Worm (Caenorhabditis elegans) whole organism, L1 larva: ENCODE results near the gene eat-6.

Experiments
- C16A3.4 ChIP-seq: fragments of 150-350 bp; optimal IDR thresholded peaks from 2 replicates; lab custom pipeline; 2014; ENCODE audit warnings: missing biosample characterization, missing genetic modification characterization
- F16B12.6 ChIP-seq: fragments of 150-350 bp; optimal IDR thresholded peaks from 2 replicates; lab custom pipeline; 2014; ENCODE audit warnings: missing biosample characterization, missing genetic modification characterization
- Y116A8C.19 ChIP-seq: sonication (generic microtip); optimal IDR thresholded peaks from 2 replicates; lab custom pipeline; 2016; ENCODE audit warnings: missing compliant biosample characterization, missing genetic modification characterization, borderline replicate concordance
- aha-1 ChIP-seq: fragments of 150-350 bp; optimal IDR thresholded peaks from 2 replicates; lab custom pipeline; 2014; ENCODE audit warnings: missing biosample characterization, missing genetic modification characterization
- alr-1 ChIP-seq: fragments of 200-800 bp; sonication (Bioruptor generic); optimal IDR thresholded peaks from 2 replicates; lab custom pipeline; 2018; ENCODE audit warnings: borderline replicate concordance, mild to moderate bottlenecking, missing genetic modification characterization, missing compliant biosample characterization
- blmp-1 ChIP-seq: fragments of 150-350 bp; optimal IDR thresholded peaks from 2 replicates; lab custom pipeline; 2014; ENCODE audit warnings: missing biosample characterization, missing genetic modification characterization
- ceh-90 ChIP-seq: sonication (generic microtip); optimal IDR thresholded peaks from 2 replicates; lab custom pipeline; 2016; ENCODE audit warnings: missing genetic modification characterization, missing compliant biosample characterization
- dpl-1 ChIP-seq, 3 experiments: fragments of 150-350 bp in 2 of 3; sonication (generic microtip) in 1 of 3; optimal IDR thresholded peaks; 2 replicates each; lab custom pipeline; 2014 to 2017; ENCODE audit warnings: missing biosample characterization in 3 of 3, missing genetic modification characterization in 3 of 3, missing genetic modification reagents in 3 of 3
- dsc-1 ChIP-seq: sonication (generic microtip); optimal IDR thresholded peaks from 2 replicates; lab custom pipeline; 2016; ENCODE audit warnings: mild to moderate bottlenecking, missing genetic modification characterization, missing compliant biosample characterization
- egl-13 ChIP-seq: sonication (generic microtip); optimal IDR thresholded peaks from 2 replicates; lab custom pipeline; 2016; ENCODE audit warnings: missing genotype, missing genetic modification reagents, missing genetic modification characterization, missing compliant biosample characterization
- elt-3 ChIP-seq, 6 experiments: fragments of 150-350 bp in 1 of 6; sonication (generic microtip); optimal IDR thresholded peaks; 2 replicates each; lab custom pipeline; 2017 to 2018; ENCODE audit warnings: missing biosample characterization in 6 of 6, missing genetic modification characterization in 6 of 6, inconsistent platforms in 1 of 6
- ets-5 ChIP-seq: fragments of 200-800 bp; sonication (Bioruptor generic); IDR thresholded peaks from 2 replicates; pipeline ENCODE4 v1.3.6; 2022; ENCODE audit warnings: missing genetic modification characterization, missing compliant biosample characterization
- fkh-10 ChIP-seq: sonication (generic microtip); optimal IDR thresholded peaks from 2 replicates; lab custom pipeline; 2017; ENCODE audit warnings: missing biosample characterization, missing genetic modification reagents, missing genetic modification characterization
- fkh-8 ChIP-seq: sonication (generic microtip); optimal IDR thresholded peaks from 2 replicates; lab custom pipeline; 2016; ENCODE audit warnings: mild to moderate bottlenecking, missing genetic modification characterization, missing compliant biosample characterization
- grh-1 ChIP-seq: fragments of 200-800 bp; sonication (Bioruptor generic); IDR thresholded peaks from 2 replicates; pipeline ENCODE4 v1.3.6; 2022; ENCODE audit warnings: missing genetic modification reagents, missing genetic modification characterization, missing compliant biosample characterization
- hlh-17 ChIP-seq: fragments of 200-800 bp; sonication (Bioruptor generic); optimal IDR thresholded peaks from 2 replicates; lab custom pipeline; 2018; ENCODE audit warnings: missing genetic modification characterization, mild to moderate bottlenecking, missing compliant biosample characterization, moderate library complexity, borderline replicate concordance
- hlh-4 ChIP-seq: sonication (generic microtip); optimal IDR thresholded peaks from 2 replicates; lab custom pipeline; 2016; ENCODE audit warnings: mild to moderate bottlenecking, missing genetic modification characterization, missing compliant biosample characterization
- isw-1 ChIP-seq: fragments of 200-800 bp; sonication (Bioruptor generic); IDR thresholded peaks from 2 replicates; pipeline ENCODE4 v1.3.6; 2022; ENCODE audit warnings: missing genetic modification characterization, missing compliant biosample characterization
- jun-1 ChIP-seq: fragments of 150-350 bp; optimal IDR thresholded peaks from 2 replicates; lab custom pipeline; 2014; ENCODE audit warnings: missing biosample characterization, missing genetic modification reagents, missing genetic modification characterization
- lin-13 ChIP-seq: fragments of 150-350 bp; optimal IDR thresholded peaks from 2 replicates; lab custom pipeline; 2014; ENCODE audit warnings: missing biosample characterization, missing genetic modification reagents, missing genetic modification characterization
- lin-14 ChIP-seq: fragments of 200-800 bp; sonication (Bioruptor generic); optimal IDR thresholded peaks from 2 replicates; lab custom pipeline; 2018; ENCODE audit warnings: mild to moderate bottlenecking, missing genetic modification characterization, moderate library complexity, missing compliant biosample characterization
- lir-3 ChIP-seq: sonication (generic microtip); optimal IDR thresholded peaks from 2 replicates; lab custom pipeline; 2016; ENCODE audit warnings: mild to moderate bottlenecking, missing genetic modification characterization, moderate library complexity, missing compliant biosample characterization; ENCODE audit not compliant: poor library complexity
- mdl-1 ChIP-seq, 2 experiments: fragments of 150-350 bp; optimal IDR thresholded peaks; 2 replicates each; lab custom pipeline; 2014 to 2017; ENCODE audit warnings: missing biosample characterization in 2 of 2, missing genetic modification characterization in 2 of 2, inconsistent platforms in 1 of 2
- mep-1 ChIP-seq: fragments of 150-350 bp; optimal IDR thresholded peaks from 2 replicates; lab custom pipeline; 2014; ENCODE audit warnings: missing biosample characterization, missing genetic modification characterization
- nhr-12 ChIP-seq: sonication (generic microtip); optimal IDR thresholded peaks from 2 replicates; lab custom pipeline; 2017; ENCODE audit warnings: missing biosample characterization, missing genetic modification characterization
- nhr-237 ChIP-seq: fragments of 150-350 bp; optimal IDR thresholded peaks from 2 replicates; lab custom pipeline; 2014; ENCODE audit warnings: missing biosample characterization, missing genetic modification characterization
- nhr-28 ChIP-seq: fragments of 150-350 bp; optimal IDR thresholded peaks from 2 replicates; lab custom pipeline; 2014; ENCODE audit warnings: missing biosample characterization, missing genetic modification characterization
- nhr-47 ChIP-seq: sonication (generic microtip); optimal IDR thresholded peaks from 2 replicates; lab custom pipeline; 2016; ENCODE audit warnings: mild to moderate bottlenecking, missing genetic modification characterization, moderate library complexity, missing compliant biosample characterization
- nhr-85 ChIP-seq: sonication (generic microtip); peaks from one replicate; lab custom pipeline; 2016; ENCODE audit warnings: missing genetic modification characterization, inconsistent platforms, missing compliant biosample characterization
- pag-3 ChIP-seq: sonication (generic microtip); optimal IDR thresholded peaks from 2 replicates; lab custom pipeline; 2017; ENCODE audit warnings: missing genetic modification characterization, mild to moderate bottlenecking, missing compliant biosample characterization, antibody characterized with exemption, borderline replicate concordance; ENCODE audit not compliant: insufficient read depth
- pax-3 ChIP-seq: fragments of 200-800 bp; sonication (Bioruptor generic); optimal IDR thresholded peaks from 2 replicates; lab custom pipeline; 2018; ENCODE audit warnings: mild to moderate bottlenecking, missing genetic modification characterization, moderate library complexity, missing compliant biosample characterization
- skn-1 ChIP-seq: fragments of 150-350 bp; optimal IDR thresholded peaks from 2 replicates; lab custom pipeline; 2014; ENCODE audit warnings: missing biosample characterization, missing genetic modification characterization
- snpc-4 ChIP-seq: fragments of 150-350 bp; optimal IDR thresholded peaks from 2 replicates; lab custom pipeline; 2014; ENCODE audit warnings: missing biosample characterization, missing genetic modification characterization
- snu-23 ChIP-seq: sonication (generic microtip); optimal IDR thresholded peaks from 2 replicates; lab custom pipeline; 2016; ENCODE audit warnings: missing genetic modification characterization, missing compliant biosample characterization
- sox-4 ChIP-seq: sonication (generic microtip); optimal IDR thresholded peaks from 2 replicates; lab custom pipeline; 2016; ENCODE audit warnings: missing genetic modification characterization, missing compliant biosample characterization
- sptf-1 ChIP-seq: fragments of 150-350 bp; optimal IDR thresholded peaks from 2 replicates; lab custom pipeline; 2014; ENCODE audit warnings: missing biosample characterization, missing genetic modification characterization
- swsn-7 ChIP-seq: sonication (generic microtip); optimal IDR thresholded peaks from 2 replicates; lab custom pipeline; 2016; ENCODE audit warnings: missing genetic modification characterization, missing compliant biosample characterization
- tbx-2 ChIP-seq: sonication (generic microtip); optimal IDR thresholded peaks from 2 replicates; lab custom pipeline; 2016; ENCODE audit warnings: missing genetic modification characterization, missing compliant biosample characterization
- tlp-1 ChIP-seq: fragments of 150-350 bp; optimal IDR thresholded peaks from 2 replicates; lab custom pipeline; 2014; ENCODE audit warnings: missing biosample characterization, missing genetic modification characterization
- unc-130 ChIP-seq: fragments of 150-350 bp; optimal IDR thresholded peaks from 2 replicates; lab custom pipeline; 2017; ENCODE audit warnings: missing biosample characterization, missing genetic modification characterization, inconsistent platforms
- unc-30 ChIP-seq: sonication (generic microtip); optimal IDR thresholded peaks from 2 replicates; lab custom pipeline; 2017; ENCODE audit warnings: missing biosample characterization, missing genetic modification characterization
- unc-62 ChIP-seq: fragments of 150-350 bp; optimal IDR thresholded peaks from 2 replicates; lab custom pipeline; 2014; ENCODE audit warnings: missing biosample characterization, missing genetic modification reagents, missing genetic modification characterization
- unc-86 ChIP-seq: sonication (generic microtip); optimal IDR thresholded peaks from 2 replicates; lab custom pipeline; 2016; ENCODE audit warnings: missing genetic modification characterization, missing compliant biosample characterization
- unc-98 ChIP-seq: fragments of 200-800 bp; sonication (Bioruptor generic); IDR thresholded peaks from 2 replicates; pipeline ENCODE4 v1.3.6; 2022; ENCODE audit warnings: missing genetic modification characterization, missing compliant biosample characterization
- vab-15 ChIP-seq: sonication (generic microtip); optimal IDR thresholded peaks from 2 replicates; lab custom pipeline; 2017; ENCODE audit warnings: missing genotype, mild to moderate bottlenecking, missing genetic modification characterization, missing compliant biosample characterization
- xbp-1 ChIP-seq: sonication (generic microtip); optimal IDR thresholded peaks from 2 replicates; lab custom pipeline; 2016; ENCODE audit warnings: missing genetic modification characterization, missing compliant biosample characterization
- zag-1 ChIP-seq: fragments of 150-350 bp; optimal IDR thresholded peaks from 2 replicates; lab custom pipeline; 2014; ENCODE audit warnings: missing biosample characterization, missing genetic modification characterization
- ztf-11 ChIP-seq, 2 experiments: sonication (generic microtip); optimal IDR thresholded peaks; 2 replicates each; lab custom pipeline; 2016 to 2017; ENCODE audit warnings: missing genetic modification characterization in 2 of 2, missing biosample characterization in 1 of 2, missing compliant biosample characterization in 1 of 2

Gene eat-6

ce11 chrV:13082442-13083126 lies 47.2 kb downstream of the eat-6 start, which contains the start of gene C34B4.2 (continued):
- TF ChIP-seq ztf-11 (tag; optimal IDR thresholded peaks at IDR 0.05; lab: Kevin White, UChicago) (no peak), mdl-1 (tag; optimal IDR thresholded peaks at IDR 0.05; lab: Kevin White, UChicago) (peak in 1 of 2 experiments; percentile 79), isw-1 (GFP tag; lab: Robert Waterston, UW) (no peak), sptf-1 (tag; lab: Kevin White, UChicago) (no peak), nhr-237 (tag; lab: Kevin White, UChicago) (no peak), tbx-2 (tag; lab: Kevin White, UChicago) (peak; percentile 87), alr-1 (no peak), hlh-17 (GFP tag; lab: Kevin White, UChicago) (no peak), C16A3.4 (tag; lab: Kevin White, UChicago) (peak; percentile 35), unc-30 (tag; lab: Kevin White, UChicago) (no peak), lin-13 (GFP tag; lab: Kevin White, UChicago) (peak; percentile 49)

DNA sequence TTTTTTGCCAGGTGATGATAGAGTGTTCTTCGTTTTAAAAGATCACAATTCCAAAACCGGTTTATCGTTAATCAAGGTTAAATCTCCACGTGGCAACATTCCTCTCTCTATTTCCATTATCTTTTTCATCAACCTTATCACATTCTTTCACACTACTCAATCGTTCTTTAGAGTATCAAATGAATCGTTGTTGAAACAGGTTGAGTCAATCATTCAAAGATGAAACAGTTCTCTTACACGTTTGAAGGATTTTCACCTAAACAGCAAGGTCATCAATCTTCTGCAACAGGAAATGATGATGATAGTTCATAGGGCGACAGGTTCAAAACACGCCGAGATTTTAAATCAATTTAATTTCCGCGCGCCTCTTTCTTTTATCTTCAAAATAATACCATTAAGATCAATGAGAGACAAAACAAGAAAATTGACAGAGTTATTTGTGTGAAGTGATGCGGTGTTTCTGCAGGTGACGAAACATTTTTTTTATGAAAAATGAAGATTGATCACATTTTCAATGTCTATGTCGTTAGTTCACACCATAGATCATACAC lies 48.5 kb downstream of the eat-6 start:
- TF ChIP-seq ets-5 (GFP tag; lab: Robert Waterston, UW) (no peak), ceh-90 (tag; lab: Kevin White, UChicago) (no peak), nhr-12 (tag; lab: Kevin White, UChicago) (no peak), nhr-85 (tag; lab: Kevin White, UChicago) (peak; percentile 100), egl-13 (tag; lab: Kevin White, UChicago) (no peak), hlh-17 (GFP tag; lab: Kevin White, UChicago) (no peak), skn-1 (tag; lab: Kevin White, UChicago) (no peak), unc-130 (tag; lab: Kevin White, UChicago) (peak; percentile 6), fkh-10 (no peak), alr-1 (no peak), dsc-1 (no peak), lir-3 (peak; percentile 45), grh-1 (GFP tag; lab: Robert Waterston, UW) (peak; percentile 100), fkh-8 (no peak), pax-3 (no peak), sptf-1 (tag; lab: Kevin White, UChicago) (no peak), unc-62 (GFP tag; lab: Kevin White, UChicago) (peak; percentile 24), unc-86 (tag; lab: Kevin White, UChicago) (no peak), lin-14 (GFP tag; lab: Kevin White, UChicago) (peak; percentile 96), nhr-47 (tag; lab: Kevin White, UChicago) (peak; percentile 77), snu-23 (peak; percentile 85), unc-98 (GFP tag; lab: Robert Waterston, UW) (no peak), aha-1 (no peak), swsn-7 (peak; percentile 1), nhr-28 (no peak), tbx-2 (tag; lab: Kevin White, UChicago) (peak; percentile 89), xbp-1 (peak; percentile 36), F16B12.6 (no peak), zag-1 (no peak), dpl-1 (GFP tag; optimal IDR thresholded peaks at IDR 0.05; lab: Kevin White, UChicago) (peak in 1 of 3 experiments; percentile 64), Y116A8C.19 (tag; lab: Kevin White, UChicago) (no peak), vab-15 (peak; percentile 74), pag-3 (tag; lab: Kevin White, UChicago) (peak; percentile 60), snpc-4 (tag; lab: Kevin White, UChicago) (no peak), hlh-4 (tag; lab: Kevin White, UChicago) (no peak), jun-1 (tag; lab: Kevin White, UChicago) (no peak), tlp-1 (tag; lab: Kevin White, UChicago) (no peak), sox-4 (tag; lab: Kevin White, UChicago) (no peak), unc-30 (tag; lab: Kevin White, UChicago) (no peak), blmp-1 (tag; lab: Kevin White, UChicago) (peak; percentile 93), elt-3 (tag; optimal IDR thresholded peaks at IDR 0.05; lab: Kevin White, UChicago) (peak in 5 of 6 experiments; percentile 86 to 100 (median 96)), mep-1 (tag; lab: Kevin White, UChicago) (peak; percentile 75)
